Worm (Caenorhabditis elegans) whole organism, L4 larva: ENCODE data around the gene ztf-16.
A peak's percentile ranks its signal among the peaks of the same experiment; 100 is the strongest.

Source experiments
- F10B5.3 ChIP-seq: sonication (generic microtip); optimal IDR thresholded peaks from 2 replicates; lab custom pipeline; 2016; ENCODE audit warnings: mild to moderate bottlenecking, missing genetic modification characterization, missing compliant biosample characterization
- F37D6.2 ChIP-seq: sonication (generic microtip); optimal IDR thresholded peaks from 2 replicates; lab custom pipeline; 2016; ENCODE audit warnings: mild to moderate bottlenecking, missing genetic modification characterization, missing compliant biosample characterization
- F44E2.7 ChIP-seq: fragments of 200-800 bp; sonication (Bioruptor generic); IDR thresholded peaks from 2 replicates; pipeline ENCODE4 v2.1.2; 2022; ENCODE audit warnings: missing genetic modification characterization, missing compliant biosample characterization
- T26A8.4 ChIP-seq: fragments of 200-800 bp; sonication (Bioruptor generic); IDR thresholded peaks from 2 replicates; pipeline ENCODE4 v1.3.6; 2022; ENCODE audit warnings: missing genetic modification characterization, missing compliant biosample characterization
- Y48G9A.11 ChIP-seq: fragments of 200-800 bp; sonication (Bioruptor generic); IDR thresholded peaks from 2 replicates; pipeline ENCODE4 v1.3.6; 2022; ENCODE audit warnings: missing genetic modification reagents, missing genetic modification characterization, missing compliant biosample characterization
- Y5F2A.4 ChIP-seq: fragments of 200-800 bp; sonication (Bioruptor generic); optimal IDR thresholded peaks from 2 replicates; lab custom pipeline; 2018; ENCODE audit warnings: mild to moderate bottlenecking, missing genetic modification characterization, missing compliant biosample characterization
- Y75B8A.6 ChIP-seq: fragments of 200-800 bp; sonication (Bioruptor generic); IDR thresholded peaks from 2 replicates; pipeline ENCODE4 v1.3.6; 2022; ENCODE audit warnings: missing genetic modification reagents, missing genetic modification characterization, missing compliant biosample characterization
- ZK337.2 ChIP-seq: fragments of 200-800 bp; sonication (Bioruptor generic); IDR thresholded peaks from 2 replicates; pipeline ENCODE4 v1.3.6; 2022; ENCODE audit warnings: missing genetic modification reagents, missing genetic modification characterization, missing compliant biosample characterization
- ZK546.5 ChIP-seq, 2 experiments: sonication (generic microtip); optimal IDR thresholded peaks; 2 replicates each; lab custom pipeline; 2017; ENCODE audit warnings: missing biosample characterization in 2 of 2, missing genetic modification characterization in 2 of 2
- aly-2 ChIP-seq: sonication (generic microtip); optimal IDR thresholded peaks from 2 replicates; lab custom pipeline; 2018; ENCODE audit warnings: missing biosample characterization, missing genetic modification characterization
- ama-1 ChIP-seq: fragments of 150-350 bp; optimal IDR thresholded peaks from 2 replicates; lab custom pipeline; 2014; ENCODE audit warnings: inconsistent platforms, mixed read lengths
- attf-4 ChIP-seq: sonication (generic microtip); optimal IDR thresholded peaks from 3 replicates; lab custom pipeline; 2017; ENCODE audit warnings: missing biosample characterization, missing genetic modification characterization
- ceh-62 ChIP-seq: sonication (generic microtip); optimal IDR thresholded peaks from 2 replicates; lab custom pipeline; 2017; ENCODE audit warnings: missing biosample characterization, missing genetic modification characterization
- ces-1 ChIP-seq: fragments of 150-350 bp; sonication (generic microtip); optimal IDR thresholded peaks from 4 replicates; lab custom pipeline; 2014; ENCODE audit warnings: missing biosample characterization, missing genetic modification reagents, missing genetic modification characterization
- ctbp-1 ChIP-seq: fragments of 200-800 bp; sonication (Bioruptor generic); IDR thresholded peaks from 2 replicates; pipeline ENCODE4 v1.3.6; 2022; ENCODE audit warnings: missing genetic modification reagents, missing genetic modification characterization, missing compliant biosample characterization
- daf-16 ChIP-seq, 3 experiments: sonication (generic microtip); optimal IDR thresholded peaks; 2 replicates each; lab custom pipeline; 2016 to 2017; ENCODE audit warnings: missing genetic modification characterization in 3 of 3, missing genetic modification reagents in 3 of 3, mild to moderate bottlenecking in 2 of 3, missing compliant biosample characterization in 2 of 3, missing biosample characterization in 1 of 3, moderate library complexity in 1 of 3
- daf-19 ChIP-seq: fragments of 200-800 bp; sonication (Bioruptor generic); conservative IDR thresholded peaks from 2 replicates; pipeline ENCODE4 v1.3.6; 2022; ENCODE audit warnings: missing genetic modification characterization, missing compliant biosample characterization
- daf-8 ChIP-seq: fragments of 200-800 bp; sonication (Bioruptor generic); IDR thresholded peaks from 2 replicates; pipeline ENCODE4 v1.3.6; 2022; ENCODE audit warnings: missing genetic modification characterization, missing compliant biosample characterization
- dmd-6 ChIP-seq: fragments of 200-800 bp; sonication (Bioruptor generic); IDR thresholded peaks from 2 replicates; pipeline ENCODE4 v1.3.6; 2022; ENCODE audit warnings: missing genetic modification reagents, missing genetic modification characterization, missing compliant biosample characterization
- dmd-8 ChIP-seq: fragments of 200-800 bp; sonication (Bioruptor generic); IDR thresholded peaks from 2 replicates; pipeline ENCODE4 v1.3.6; 2022; ENCODE audit warnings: missing genetic modification characterization, missing compliant biosample characterization
- dpl-1 ChIP-seq: fragments of 150-350 bp; optimal IDR thresholded peaks from 2 replicates; lab custom pipeline; 2014; ENCODE audit warnings: missing biosample characterization, missing genetic modification reagents, missing genetic modification characterization
- egl-27 ChIP-seq: sonication (generic microtip); optimal IDR thresholded peaks from 3 replicates; lab custom pipeline; 2017; ENCODE audit warnings: missing biosample characterization, missing genetic modification reagents, missing genetic modification characterization
- egl-43 ChIP-seq: fragments of 200-800 bp; sonication (Bioruptor generic); IDR thresholded peaks from 2 replicates; pipeline ENCODE4 v1.3.6; 2022; ENCODE audit warnings: missing genetic modification reagents, missing genetic modification characterization, missing compliant biosample characterization
- fos-1 ChIP-seq: fragments of 150-350 bp; optimal IDR thresholded peaks from 2 replicates; lab custom pipeline; 2014; ENCODE audit warnings: missing biosample characterization, missing genetic modification characterization
- gei-8 ChIP-seq: fragments of 200-800 bp; sonication (Bioruptor generic); optimal IDR thresholded peaks from 2 replicates; lab custom pipeline; 2018; ENCODE audit warnings: mild to moderate bottlenecking, missing genetic modification characterization, missing compliant biosample characterization
- hif-1 ChIP-seq, 2 experiments: sonication (generic microtip); optimal IDR thresholded peaks; 2 replicates each; lab custom pipeline; 2016 to 2017; ENCODE audit warnings: missing compliant biosample characterization in 2 of 2, missing genetic modification characterization in 2 of 2, missing genetic modification reagents in 2 of 2, missing genotype in 2 of 2, mild to moderate bottlenecking in 1 of 2
- hlh-11 ChIP-seq: fragments of 200-800 bp; sonication (Bioruptor generic); optimal IDR thresholded peaks from 2 replicates; lab custom pipeline; 2018; ENCODE audit warnings: mild to moderate bottlenecking, missing genetic modification characterization, missing compliant biosample characterization
- hlh-30 ChIP-seq: sonication (generic microtip); optimal IDR thresholded peaks from 2 replicates; lab custom pipeline; 2017; ENCODE audit warnings: antibody characterized with exemption, mild to moderate bottlenecking, missing genetic modification characterization, missing compliant biosample characterization; ENCODE audit not compliant: insufficient read depth
- hmg-1.1 ChIP-seq: fragments of 200-800 bp; sonication (Bioruptor generic); IDR thresholded peaks from 2 replicates; pipeline ENCODE4 v1.3.6; 2022; ENCODE audit warnings: missing genetic modification reagents, missing genetic modification characterization, missing compliant biosample characterization
- lin-1 ChIP-seq: fragments of 200-800 bp; sonication (Bioruptor generic); IDR thresholded peaks from 2 replicates; pipeline ENCODE4 v1.3.6; 2022; ENCODE audit warnings: missing genetic modification reagents, missing genetic modification characterization, missing compliant biosample characterization
- lin-13 ChIP-seq: fragments of 150-350 bp; optimal IDR thresholded peaks from 2 replicates; lab custom pipeline; 2014; ENCODE audit warnings: missing biosample characterization, missing genetic modification reagents, missing genetic modification characterization
- lin-15B ChIP-seq: fragments of 150-350 bp; sonication (generic microtip); optimal IDR thresholded peaks from 3 replicates; lab custom pipeline; 2014; ENCODE audit warnings: missing biosample characterization, missing genetic modification characterization
- lin-38 ChIP-seq: fragments of 200-800 bp; sonication (Bioruptor generic); IDR thresholded peaks from 2 replicates; pipeline ENCODE4 v1.3.6; 2022; ENCODE audit warnings: missing genetic modification reagents, missing genetic modification characterization, missing compliant biosample characterization
- lsy-2 ChIP-seq, 2 experiments: fragments of 150-350 bp in 1 of 2; sonication (generic microtip) in 1 of 2; optimal IDR thresholded peaks; 2 replicates each; lab custom pipeline; 2014 to 2017; ENCODE audit warnings: missing biosample characterization in 2 of 2, missing genetic modification characterization in 2 of 2
- madf-9 ChIP-seq: fragments of 200-800 bp; sonication (Bioruptor generic); conservative IDR thresholded peaks from 2 replicates; pipeline ENCODE4 v1.3.6; 2022; ENCODE audit warnings: missing genetic modification reagents, missing genetic modification characterization, missing compliant biosample characterization
- mdt-29 ChIP-seq: fragments of 200-800 bp; sonication (Bioruptor generic); IDR thresholded peaks from 2 replicates; pipeline ENCODE4 v1.3.6; 2022; ENCODE audit warnings: missing genetic modification reagents, missing genetic modification characterization, missing compliant biosample characterization
- mep-1 ChIP-seq: fragments of 150-350 bp; sonication (generic microtip); optimal IDR thresholded peaks from 3 replicates; lab custom pipeline; 2014; ENCODE audit warnings: missing biosample characterization, missing genetic modification characterization
- mes-2 ChIP-seq: sonication (generic microtip); optimal IDR thresholded peaks from 2 replicates; lab custom pipeline; 2016; ENCODE audit warnings: missing genotype, mild to moderate bottlenecking, missing genetic modification characterization, missing compliant biosample characterization; ENCODE audit not compliant: poor library complexity, severe bottlenecking
- nhr-102 ChIP-seq: sonication (generic microtip); optimal IDR thresholded peaks from 2 replicates; lab custom pipeline; 2016; ENCODE audit warnings: mild to moderate bottlenecking, missing genetic modification characterization, moderate library complexity, missing compliant biosample characterization
- nhr-77 ChIP-seq: fragments of 150-350 bp; optimal IDR thresholded peaks from 2 replicates; lab custom pipeline; 2014; ENCODE audit warnings: missing biosample characterization, missing genetic modification characterization
- pqm-1 ChIP-seq: sonication (generic microtip); optimal IDR thresholded peaks from 2 replicates; lab custom pipeline; 2017; ENCODE audit warnings: missing biosample characterization, missing genetic modification characterization
- rbr-2 ChIP-seq: sonication (generic microtip); optimal IDR thresholded peaks from 2 replicates; lab custom pipeline; 2016; ENCODE audit warnings: missing genotype, missing genetic modification characterization, missing compliant biosample characterization
- set-16 ChIP-seq: fragments of 200-800 bp; sonication (Bioruptor generic); IDR thresholded peaks from 2 replicates; pipeline ENCODE4 v1.3.6; 2022; ENCODE audit warnings: missing genetic modification reagents, missing genetic modification characterization, missing compliant biosample characterization
- snpc-4 ChIP-seq: fragments of 150-350 bp; optimal IDR thresholded peaks from 2 replicates; lab custom pipeline; 2014; ENCODE audit warnings: missing biosample characterization, missing genetic modification characterization
- spr-3 ChIP-seq: fragments of 200-800 bp; sonication (Bioruptor generic); optimal IDR thresholded peaks from 2 replicates; lab custom pipeline; 2018; ENCODE audit warnings: mild to moderate bottlenecking, missing genetic modification characterization, missing compliant biosample characterization
- unc-62 ChIP-seq, 3 experiments: fragments of 150-350 bp in 1 of 3; sonication (generic microtip); optimal IDR thresholded peaks in 2 of 3; peaks in 1 of 3; 1 replicate in 1 of 3; 2 replicates in 2 of 3; lab custom pipeline; 2014 to 2017; ENCODE audit warnings: missing biosample characterization in 3 of 3, missing genetic modification characterization in 3 of 3, missing genetic modification reagents in 3 of 3, missing genotype in 1 of 3
- vab-7 ChIP-seq: fragments of 200-800 bp; sonication (Bioruptor generic); IDR thresholded peaks from 2 replicates; pipeline ENCODE4 v1.3.6; 2022; ENCODE audit warnings: missing genetic modification reagents, missing genetic modification characterization, missing compliant biosample characterization
- zfp-2 ChIP-seq: sonication (generic microtip); optimal IDR thresholded peaks from 2 replicates; lab custom pipeline; 2016; ENCODE audit warnings: mild to moderate bottlenecking, missing genetic modification characterization, missing compliant biosample characterization
- zip-11 ChIP-seq: fragments of 200-800 bp; sonication (Bioruptor generic); IDR thresholded peaks from 2 replicates; pipeline ENCODE4 v1.3.6; 2022; ENCODE audit warnings: missing genetic modification characterization, missing compliant biosample characterization
- zip-2 ChIP-seq: fragments of 150-350 bp; optimal IDR thresholded peaks from 2 replicates; lab custom pipeline; 2014; ENCODE audit warnings: missing biosample characterization, missing genetic modification characterization

The ztf-16 gene

DNA sequence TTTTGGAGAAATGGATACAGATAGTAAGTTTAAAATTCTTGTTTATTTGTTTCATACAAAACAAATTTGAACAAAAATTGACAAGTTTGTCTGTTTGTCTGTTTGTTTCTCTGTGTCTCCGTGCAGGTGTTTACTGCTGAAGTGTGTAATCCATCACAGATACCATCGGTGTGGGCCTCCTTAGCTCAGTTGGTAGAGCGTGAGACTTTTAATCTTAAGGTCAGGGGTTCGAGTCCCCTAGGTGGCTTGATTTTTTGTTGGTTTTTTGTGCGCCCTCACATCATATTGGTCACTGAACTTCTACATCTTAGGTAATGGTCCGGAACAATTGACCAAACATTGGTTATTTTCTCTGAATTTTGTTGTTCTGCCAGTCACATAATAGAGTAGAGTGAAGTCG is 22.4 kb downstream of the ztf-16 start (continued):
- TF ChIP-seq hlh-11 (tag; lab: Kevin White, UChicago) (peak; percentile 60), hif-1 (tag; optimal IDR thresholded peaks at IDR 0.05; lab: Kevin White, UChicago) (peak in 1 of 2 experiments; percentile 33), zip-2 (tag; lab: Kevin White, UChicago) (no peak), daf-16 (GFP tag; optimal IDR thresholded peaks at IDR 0.05; lab: Kevin White, UChicago) (peak; percentile 51 to 67), daf-16 (tag; optimal IDR thresholded peaks at IDR 0.05; lab: Kevin White, UChicago) (peak; percentile 76), Y48G9A.11 (GFP tag; lab: Robert Waterston, UW) (peak; percentile 66; the same call in 1 of the 2 replicates), lin-38 (GFP tag; lab: Robert Waterston, UW) (peak; percentile 76), ZK337.2 (GFP tag; lab: Robert Waterston, UW) (peak; percentile 56; the same call in 1 of the 2 replicates), zip-11 (no peak), lin-13 (GFP tag; lab: Kevin White, UChicago) (peak; percentile 22), Y5F2A.4 (GFP tag; lab: Kevin White, UChicago) (peak; percentile 46), mep-1 (tag; lab: Kevin White, UChicago) (peak; percentile 58), snpc-4 (tag; lab: Kevin White, UChicago) (no peak), nhr-102 (tag; lab: Kevin White, UChicago) (peak; percentile 65), vab-7 (GFP tag; lab: Robert Waterston, UW) (peak; percentile 85), daf-19 (GFP tag; lab: Robert Waterston, UW) (peak; percentile 54; the same call in 1 of the 2 replicates), spr-3 (peak; percentile 1), aly-2 (tag; lab: Kevin White, UChicago) (peak; percentile 54), rbr-2 (tag; lab: Kevin White, UChicago) (peak; percentile 40), egl-27 (tag; lab: Kevin White, UChicago) (no peak), egl-43 (peak; percentile 92), ama-1 (lab: Kevin White, UChicago) (no peak), lsy-2 (tag; optimal IDR thresholded peaks at IDR 0.05; lab: Kevin White, UChicago) (peak in 1 of 2 experiments; percentile 54), F10B5.3 (tag; lab: Kevin White, UChicago) (peak; percentile 51), zfp-2 (tag; lab: Kevin White, UChicago) (no peak), ces-1 (GFP tag; lab: Kevin White, UChicago) (no peak), T26A8.4 (no peak), nhr-77 (tag; lab: Kevin White, UChicago) (no peak), unc-62 (GFP tag; optimal IDR thresholded peaks at IDR 0.05 in 1 of 2; lab: Kevin White, UChicago) (peak in 1 of 2 experiments; percentile 18), unc-62 (tag; optimal IDR thresholded peaks at IDR 0.05; lab: Kevin White, UChicago) (no peak), fos-1 (tag; lab: Kevin White, UChicago) (no peak), ctbp-1 (GFP tag; lab: Robert Waterston, UW) (peak; percentile 85), hmg-1.1 (GFP tag; lab: Robert Waterston, UW) (peak; percentile 73), mes-2 (tag; lab: Kevin White, UChicago) (peak; percentile 80), ZK546.5 (tag; optimal IDR thresholded peaks at IDR 0.05; lab: Kevin White, UChicago) (no peak), dmd-6 (peak; percentile 70), lin-1 (peak; percentile 49), F37D6.2 (tag; lab: Kevin White, UChicago) (no peak), dmd-8 (peak; percentile 90), gei-8 (GFP tag; lab: Kevin White, UChicago) (peak; percentile 43), lin-15B (tag; lab: Kevin White, UChicago) (no peak), dpl-1 (GFP tag; lab: Kevin White, UChicago) (no peak), F44E2.7 (GFP tag; lab: Robert Waterston, UW) (peak; percentile 78; the same call in 1 of the 2 replicates), hlh-30 (tag; lab: Kevin White, UChicago) (peak; percentile 44), daf-8 (GFP tag; lab: Robert Waterston, UW) (no peak), ceh-62 (tag; lab: Kevin White, UChicago) (no peak), madf-9 (GFP tag; lab: Robert Waterston, UW) (peak; percentile 69; the same call in 1 of the 2 replicates), mdt-29 (GFP tag; lab: Robert Waterston, UW) (peak; percentile 36; the same call in 1 of the 2 replicates), attf-4 (tag; lab: Kevin White, UChicago) (no peak), pqm-1 (tag; lab: Kevin White, UChicago) (peak; percentile 11), set-16 (GFP tag; lab: Robert Waterston, UW) (no peak), Y75B8A.6 (GFP tag; lab: Robert Waterston, UW) (no peak)
